Fruit fly (Drosophila melanogaster): Measurements from ENCODE around the gene Cyt-b5-r.
A peak's percentile ranks its signal among the peaks of the same experiment; 100 is the strongest.

DNA sequence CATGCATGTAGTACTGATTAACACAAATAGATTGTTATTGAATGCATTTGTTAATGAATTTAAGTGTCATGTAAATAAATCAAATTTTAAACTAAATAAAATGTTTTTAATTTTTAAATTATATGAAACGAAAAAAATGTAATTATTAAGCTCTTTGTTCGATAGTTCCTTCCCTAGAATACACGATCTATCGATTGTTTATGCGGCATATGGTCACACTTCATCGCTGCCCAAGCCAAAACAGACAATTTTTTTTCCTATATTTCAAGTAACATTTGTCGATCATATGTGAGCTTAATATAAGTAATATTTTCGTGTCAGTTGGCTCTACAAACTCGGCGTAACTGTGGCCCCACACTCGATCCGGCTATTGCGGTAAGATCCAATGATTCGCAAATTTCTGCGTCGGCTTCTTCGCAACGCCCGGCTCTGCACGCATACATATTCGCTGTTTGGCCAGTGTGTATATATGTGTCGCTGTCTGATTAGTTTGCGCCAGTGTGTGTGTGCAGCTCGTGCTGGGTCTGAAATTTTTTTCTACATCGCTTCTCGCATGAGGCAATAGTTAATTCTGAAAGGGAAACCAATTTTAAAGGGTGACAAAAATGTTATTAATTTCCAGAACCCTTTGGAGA, 36.5 kb upstream of the Cyt-b5-r start, which contains the start of gene AspRS-m:
- TF ChIP-seq pan (optimal IDR thresholded peaks at IDR 0.05) (no peak), Hr83 (GFP tag; optimal IDR thresholded peaks at IDR 0.05; ENCODE audit: poor library complexity, severe bottlenecking) (no peak), lola (GFP tag; optimal IDR thresholded peaks at IDR 0.05) (no peak), Rel (GFP tag; optimal IDR thresholded peaks at IDR 0.05) (no peak), Rel (tag; optimal IDR thresholded peaks at IDR 0.05) (no peak), N (GFP tag; optimal IDR thresholded peaks at IDR 0.05) (peak; percentile 52), CG9705 (GFP tag; optimal IDR thresholded peaks at IDR 0.05) (no peak), sv (GFP tag; optimal IDR thresholded peaks at IDR 0.05) (no peak), OdsH (GFP tag; optimal IDR thresholded peaks at IDR 0.05) (no peak), Jra (GFP tag; optimal IDR thresholded peaks at IDR 0.05) (no peak), usp (GFP tag; optimal IDR thresholded peaks at IDR 0.05) (no peak)
